Fruit fly (Drosophila melanogaster) whole organism, embryonic: ENCODE data around the gene Tm1.

Experiments used
- Aef1 ChIP-seq: fragments of 200-800 bp; sonication (Bioruptor generic); IDR thresholded peaks from 3 replicates; pipeline ENCODE4 v1.3.6; 2022; ENCODE audit warnings: missing biosample characterization, missing genetic modification characterization
- Bteb2 ChIP-seq: fragments of 200-800 bp; sonication (Bioruptor generic); optimal IDR thresholded peaks from 2 replicates; lab custom pipeline; 2016; ENCODE audit warnings: missing biosample characterization, missing genetic modification characterization
- CG10274 ChIP-seq: fragments of 200-800 bp; sonication (Bioruptor generic); optimal IDR thresholded peaks from 3 replicates; lab custom pipeline; 2017; ENCODE audit warnings: missing biosample characterization, mild to moderate bottlenecking, missing genetic modification characterization
- CG10321 ChIP-seq: fragments of 200-800 bp; sonication (Bioruptor generic); IDR thresholded peaks from 2 replicates; pipeline ENCODE4 v1.3.6; 2022; ENCODE audit warnings: missing biosample characterization, missing genetic modification characterization
- CG12071 ChIP-seq: fragments of 200-800 bp; sonication (Bioruptor generic); optimal IDR thresholded peaks from 3 replicates; lab custom pipeline; 2018; ENCODE audit warnings: missing biosample characterization, mild to moderate bottlenecking, missing genetic modification characterization
- CG12104 ChIP-seq: fragments of 200-800 bp; sonication (Bioruptor generic); optimal IDR thresholded peaks from 3 replicates; lab custom pipeline; 2016; ENCODE audit warnings: missing biosample characterization, missing genetic modification characterization
- CG12236 ChIP-seq: fragments of 200-800 bp; sonication (Bioruptor generic); optimal IDR thresholded peaks from 2 replicates; lab custom pipeline; 2016; ENCODE audit warnings: missing biosample characterization, missing genetic modification characterization
- CG12744 ChIP-seq: fragments of 200-800 bp; sonication (Bioruptor generic); optimal IDR thresholded peaks from 2 replicates; lab custom pipeline; 2016; ENCODE audit warnings: missing biosample characterization, missing genetic modification characterization
- CG13296 ChIP-seq: fragments of 200-800 bp; sonication (Bioruptor generic); optimal IDR thresholded peaks from 3 replicates; lab custom pipeline; 2018; ENCODE audit warnings: missing biosample characterization, mild to moderate bottlenecking, missing genetic modification characterization
- CG15073 ChIP-seq: fragments of 200-800 bp; sonication (Bioruptor generic); optimal IDR thresholded peaks from 2 replicates; lab custom pipeline; 2016; ENCODE audit warnings: missing biosample characterization, missing genetic modification characterization
- CG15514 ChIP-seq: fragments of 200-800 bp; sonication (Bioruptor generic); optimal IDR thresholded peaks from 3 replicates; lab custom pipeline; 2017; ENCODE audit warnings: missing biosample characterization, missing genetic modification characterization, mild to moderate bottlenecking, moderate library complexity, missing genetic modification reagents
- CG18011 ChIP-seq: fragments of 200-800 bp; sonication (Bioruptor generic); optimal IDR thresholded peaks from 2 replicates; lab custom pipeline; 2017; ENCODE audit warnings: missing biosample characterization, missing genetic modification characterization, mild to moderate bottlenecking, moderate library complexity, missing genotype
- CG4730 ChIP-seq: fragments of 200-800 bp; sonication (Bioruptor generic); IDR thresholded peaks from 2 replicates; pipeline ENCODE4 v1.3.6; 2022; ENCODE audit warnings: missing biosample characterization, missing genetic modification characterization
- CG7928 ChIP-seq: fragments of 200-800 bp; sonication (Bioruptor generic); optimal IDR thresholded peaks from 2 replicates; lab custom pipeline; 2017; ENCODE audit warnings: missing biosample characterization, mild to moderate bottlenecking, missing genetic modification characterization
- CG7963 ChIP-seq: fragments of 200-800 bp; sonication (Bioruptor generic); IDR thresholded peaks from 3 replicates; pipeline ENCODE4 v1.3.6; 2022; ENCODE audit warnings: missing biosample characterization, missing genetic modification characterization; ENCODE audit not compliant: partially characterized antibody
- CG9876 ChIP-seq: fragments of 200-800 bp; sonication (Bioruptor generic); optimal IDR thresholded peaks from 2 replicates; lab custom pipeline; 2016; ENCODE audit warnings: missing biosample characterization, missing genetic modification characterization
- CHES-1-like ChIP-seq: fragments of 200-800 bp; sonication (Bioruptor generic); optimal IDR thresholded peaks from 2 replicates; lab custom pipeline; 2016; ENCODE audit warnings: missing biosample characterization, missing genetic modification characterization
- Chrac-16 ChIP-seq: fragments of 200-800 bp; sonication (Bioruptor generic); optimal IDR thresholded peaks from 3 replicates; lab custom pipeline; 2016; ENCODE audit warnings: missing biosample characterization, missing genetic modification characterization
- Eip74EF ChIP-seq, 2 experiments: fragments of 200-800 bp in 1 of 2; fragments of >200 bp in 1 of 2; sonication (Bioruptor generic) in 1 of 2; optimal IDR thresholded peaks; 2 replicates each; lab custom pipeline; 2017 to 2019; ENCODE audit warnings: missing biosample characterization in 2 of 2, missing genetic modification characterization in 2 of 2, mild to moderate bottlenecking in 1 of 2, moderate library complexity in 1 of 2
- Fer1 ChIP-seq: fragments of 200-800 bp; sonication (Bioruptor generic); optimal IDR thresholded peaks from 2 replicates; lab custom pipeline; 2017; ENCODE audit warnings: missing biosample characterization, mild to moderate bottlenecking, missing genetic modification characterization
- Kr ChIP-seq: fragments of 200-800 bp; sonication (Bioruptor generic); optimal IDR thresholded peaks from 2 replicates; lab custom pipeline; 2017; ENCODE audit warnings: missing biosample characterization, mild to moderate bottlenecking, missing genetic modification characterization
- Lpt ChIP-seq: fragments of >200 bp; optimal IDR thresholded peaks from 2 replicates; lab custom pipeline; 2018; ENCODE audit warnings: missing biosample characterization, missing genetic modification characterization
- MTF-1 ChIP-seq: fragments of 200-800 bp; sonication (Bioruptor generic); optimal IDR thresholded peaks from 2 replicates; lab custom pipeline; 2018; ENCODE audit warnings: missing biosample characterization, mild to moderate bottlenecking, missing genetic modification characterization, borderline replicate concordance
- NC2α ChIP-seq: fragments of 200-800 bp; sonication (Bioruptor generic); optimal IDR thresholded peaks from 2 replicates; lab custom pipeline; 2016; ENCODE audit warnings: missing biosample characterization, missing genetic modification characterization
- Stat92E ChIP-seq, 3 experiments: fragments of >200 bp in 2 of 3; fragments of 200-800 bp in 1 of 3; sonication (Bioruptor generic) in 1 of 3; optimal IDR thresholded peaks; 2 replicates each; lab custom pipeline; 2017 to 2019; ENCODE audit warnings: missing biosample characterization in 3 of 3, missing genetic modification characterization in 3 of 3, mild to moderate bottlenecking in 1 of 3, moderate library complexity in 1 of 3
- Trl ChIP-seq, 3 experiments: fragments of >200 bp in 2 of 3; fragments of 200-800 bp in 1 of 3; sonication (Bioruptor generic) in 1 of 3; optimal IDR thresholded peaks; 2 replicates in 1 of 3; 3 replicates in 2 of 3; lab custom pipeline; 2016 to 2017; ENCODE audit warnings: missing biosample characterization in 1 of 3, missing genetic modification characterization in 1 of 3
- ab ChIP-seq: fragments of 200-800 bp; sonication (Bioruptor generic); optimal IDR thresholded peaks from 2 replicates; lab custom pipeline; 2016; ENCODE audit warnings: missing biosample characterization, missing genetic modification characterization
- bsh ChIP-seq, 2 experiments: fragments of 200-800 bp; sonication (Bioruptor generic); optimal IDR thresholded peaks; 2 replicates each; lab custom pipeline; 2017 to 2018; ENCODE audit warnings: mild to moderate bottlenecking in 2 of 2, missing biosample characterization in 2 of 2, missing genetic modification characterization in 2 of 2, moderate library complexity in 1 of 2
- cad ChIP-seq: fragments of >200 bp; optimal IDR thresholded peaks from 2 replicates; lab custom pipeline; 2017; ENCODE audit warnings: missing biosample characterization, missing genetic modification characterization
- caup ChIP-seq: fragments of 200-800 bp; sonication (Bioruptor generic); optimal IDR thresholded peaks from 3 replicates; lab custom pipeline; 2017; ENCODE audit warnings: missing biosample characterization, mild to moderate bottlenecking, missing genetic modification characterization, moderate library complexity; ENCODE audit not compliant: severe bottlenecking
- danr ChIP-seq: fragments of 200-800 bp; sonication (Bioruptor generic); IDR thresholded peaks from 2 replicates; pipeline ENCODE4 v1.3.6; 2022; ENCODE audit warnings: missing biosample characterization, missing genetic modification characterization
- dmrt99B ChIP-seq: fragments of 200-800 bp; sonication (Bioruptor generic); optimal IDR thresholded peaks from 2 replicates; lab custom pipeline; 2018; ENCODE audit warnings: missing biosample characterization, mild to moderate bottlenecking, missing genetic modification characterization, moderate library complexity
- exex ChIP-seq: fragments of 200-800 bp; sonication (Bioruptor generic); optimal IDR thresholded peaks from 4 replicates; lab custom pipeline; 2018; ENCODE audit warnings: missing biosample characterization, mild to moderate bottlenecking, missing genetic modification characterization, moderate library complexity
- eyg ChIP-seq: fragments of 200-800 bp; sonication (Bioruptor generic); optimal IDR thresholded peaks from 3 replicates; lab custom pipeline; 2016; ENCODE audit warnings: missing biosample characterization, missing genetic modification characterization
- gsb ChIP-seq: fragments of 200-800 bp; sonication (Bioruptor generic); IDR thresholded peaks from 2 replicates; pipeline ENCODE4 v1.3.6; 2022; ENCODE audit warnings: missing biosample characterization, missing genetic modification characterization
- knrl ChIP-seq: fragments of 200-800 bp; sonication (Bioruptor generic); IDR thresholded peaks from 3 replicates; pipeline ENCODE4 v1.3.6; 2022; ENCODE audit warnings: missing biosample characterization, missing genetic modification characterization; ENCODE audit not compliant: partially characterized antibody
- luna ChIP-seq: fragments of 200-800 bp; sonication (Bioruptor generic); optimal IDR thresholded peaks from 2 replicates; lab custom pipeline; 2016; ENCODE audit warnings: missing biosample characterization, missing genetic modification characterization
- nmo ChIP-seq: fragments of 200-800 bp; sonication (Bioruptor generic); optimal IDR thresholded peaks from 2 replicates; lab custom pipeline; 2018; ENCODE audit warnings: missing biosample characterization, mild to moderate bottlenecking, missing genetic modification characterization, moderate library complexity
- pho ChIP-seq: fragments of 200-800 bp; sonication (Bioruptor generic); optimal IDR thresholded peaks from 2 replicates; lab custom pipeline; 2016; ENCODE audit warnings: missing biosample characterization, missing genetic modification characterization
- prd ChIP-seq, 3 experiments: fragments of >200 bp in 2 of 3; fragments of 200-800 bp in 1 of 3; sonication (Bioruptor generic) in 1 of 3; optimal IDR thresholded peaks in 2 of 3; IDR thresholded peaks in 1 of 3; 2 replicates in 2 of 3; 3 replicates in 1 of 3; pipeline versions ENCODE4 v1.3.6 to Lab custom; 2017 to 2022; ENCODE audit warnings: missing biosample characterization in 1 of 3, missing genetic modification characterization in 1 of 3
- pros ChIP-seq: fragments of 200-800 bp; sonication (Bioruptor generic); optimal IDR thresholded peaks from 3 replicates; lab custom pipeline; 2019; ENCODE audit warnings: missing biosample characterization, mild to moderate bottlenecking, missing genetic modification characterization, moderate library complexity
- sc ChIP-seq, 3 experiments: fragments of >200 bp in 2 of 3; fragments of 200-800 bp in 1 of 3; sonication (Bioruptor generic) in 1 of 3; optimal IDR thresholded peaks; 2 replicates in 2 of 3; 3 replicates in 1 of 3; lab custom pipeline; 2017; ENCODE audit warnings: mild to moderate bottlenecking in 1 of 3, missing biosample characterization in 1 of 3, missing genetic modification characterization in 1 of 3, missing genetic modification reagents in 1 of 3
- so ChIP-seq: fragments of 200-800 bp; sonication (Bioruptor generic); IDR thresholded peaks from 3 replicates; pipeline ENCODE4 v1.3.6; 2022; ENCODE audit warnings: missing biosample characterization, missing genetic modification characterization
- ttk ChIP-seq: fragments of 200-800 bp; sonication (Bioruptor generic); IDR thresholded peaks from 2 replicates; pipeline ENCODE4 v2.1.2; 2022; ENCODE audit warnings: missing biosample characterization, missing genetic modification characterization
- tup ChIP-seq: fragments of 200-800 bp; sonication (Bioruptor generic); optimal IDR thresholded peaks from 2 replicates; lab custom pipeline; 2016; ENCODE audit warnings: missing biosample characterization, mild to moderate bottlenecking, missing genetic modification characterization, moderate library complexity
- unc-4 ChIP-seq: fragments of 200-800 bp; sonication (Bioruptor generic); IDR thresholded peaks from 2 replicates; pipeline ENCODE4 v1.3.6; 2022; ENCODE audit warnings: missing biosample characterization, missing genetic modification characterization; ENCODE audit not compliant: partially characterized antibody
- zen ChIP-seq: fragments of 200-800 bp; sonication (Bioruptor generic); optimal IDR thresholded peaks from 3 replicates; lab custom pipeline; 2018; ENCODE audit warnings: missing biosample characterization, mild to moderate bottlenecking, missing genetic modification characterization, moderate library complexity
- zfh1 ChIP-seq: fragments of 200-800 bp; sonication (Bioruptor generic); IDR thresholded peaks from 3 replicates; pipeline ENCODE4 v1.3.6; 2022; ENCODE audit warnings: missing biosample characterization, missing genetic modification characterization
- zfh2 ChIP-seq: fragments of 200-800 bp; sonication (Bioruptor generic); optimal IDR thresholded peaks from 2 replicates; lab custom pipeline; 2016; ENCODE audit warnings: missing biosample characterization, missing genetic modification characterization

Gene Tm1

dm6 chr3R:15347822-15348221, 69.8 kb downstream of the Tm1 start, which contains the start of the genes CG42726 and CG42727 (continued):
- peak; percentile 36 for TF ChIP-seq nmo (GFP tag; lab: Kevin White, UChicago)
- TF ChIP-seq Bteb2 (GFP tag; lab: Kevin White, UChicago), result peak; percentile 27
- TF ChIP-seq MTF-1, result no peak
- no peak for TF ChIP-seq pros (GFP tag; lab: Kevin White, UChicago)
- TF ChIP-seq CG4730 (GFP tag; lab: Robert Waterston, UW), result 0 out of 2 replicates have a peak, but pooled peaks have one; percentile 19
- no peak for TF ChIP-seq CG10321 (GFP tag; lab: Robert Waterston, UW)
- no peak for TF ChIP-seq danr
- no peak for TF ChIP-seq CG18011
- no peak for TF ChIP-seq Aef1
- TF ChIP-seq zfh1 (GFP tag; lab: Robert Waterston, UW), result no peak
- no peak for TF ChIP-seq CG15514 (GFP tag; lab: Kevin White, UChicago)
- TF ChIP-seq CG15073 (GFP tag; lab: Kevin White, UChicago), result no peak
- TF ChIP-seq sc (optimal IDR thresholded peaks at IDR 0.05; lab: Kevin White, UChicago), result no peak
- TF ChIP-seq sc (GFP tag; optimal IDR thresholded peaks at IDR 0.05; lab: Kevin White, UChicago), result no peak
- TF ChIP-seq prd (optimal IDR thresholded peaks at IDR 0.05; lab: Kevin White, UChicago), result no peak
- peak; percentile 34; the same call in 1 of the 3 replicates for TF ChIP-seq prd (GFP tag; IDR thresholded peaks at IDR 0.05; lab: Robert Waterston, UW)
- TF ChIP-seq Kr, result no peak
- TF ChIP-seq zfh2, result peak; percentile 26
- TF ChIP-seq bsh (GFP tag; optimal IDR thresholded peaks at IDR 0.05; lab: Kevin White, UChicago), result peak in 1 of 2 experiments; percentile 32
- no peak for TF ChIP-seq luna (GFP tag; lab: Kevin White, UChicago)
- no peak for TF ChIP-seq CG12104 (GFP tag; lab: Kevin White, UChicago)
- no peak for TF ChIP-seq zen (tag; lab: Kevin White, UChicago)
- TF ChIP-seq knrl (GFP tag; lab: Robert Waterston, UW), result no peak
- TF ChIP-seq ttk (GFP tag; lab: Robert Waterston, UW), result no peak
- no peak for TF ChIP-seq exex (tag; lab: Kevin White, UChicago)
- no peak for TF ChIP-seq so (GFP tag; lab: Robert Waterston, UW)
- no peak for TF ChIP-seq tup
- TF ChIP-seq Eip74EF (GFP tag; optimal IDR thresholded peaks at IDR 0.05; lab: Kevin White, UChicago), result no peak
- no peak for TF ChIP-seq NC2α (GFP tag; lab: Kevin White, UChicago)
- no peak for TF ChIP-seq Stat92E (GFP tag; optimal IDR thresholded peaks at IDR 0.05; lab: Kevin White, UChicago)
- no peak for TF ChIP-seq CHES-1-like
- no peak for TF ChIP-seq gsb (GFP tag; lab: Robert Waterston, UW)
- no peak for TF ChIP-seq unc-4 (GFP tag; lab: Robert Waterston, UW)
- TF ChIP-seq Trl (optimal IDR thresholded peaks at IDR 0.05; lab: Kevin White, UChicago), result no peak
- no peak for TF ChIP-seq Trl (GFP tag; optimal IDR thresholded peaks at IDR 0.05; lab: Kevin White, UChicago)
- peak; percentile 25 for TF ChIP-seq Chrac-16 (GFP tag; lab: Kevin White, UChicago)
- TF ChIP-seq CG13296 (GFP tag; lab: Kevin White, UChicago), result no peak
- peak; percentile 50 for TF ChIP-seq Fer1
- TF ChIP-seq ab, result no peak
- no peak for TF ChIP-seq dmrt99B (tag; lab: Kevin White, UChicago)
- TF ChIP-seq CG12071 (GFP tag; lab: Kevin White, UChicago), result no peak
- TF ChIP-seq cad (GFP tag; lab: Kevin White, UChicago), result no peak
- TF ChIP-seq CG10274 (GFP tag; lab: Kevin White, UChicago), result no peak
- no peak for TF ChIP-seq pho (GFP tag; lab: Kevin White, UChicago)
- no peak for TF ChIP-seq Lpt (GFP tag; lab: Kevin White, UChicago)
- 0 out of 3 replicates have a peak, but pooled peaks have one; percentile 16 for TF ChIP-seq CG7963 (GFP tag; lab: Robert Waterston, UW)
- TF ChIP-seq CG9876, result no peak
- TF ChIP-seq CG12236 (GFP tag; lab: Kevin White, UChicago), result no peak
- TF ChIP-seq caup, result peak; percentile 30
- no peak for TF ChIP-seq CG12744
- no peak for TF ChIP-seq CG7928 (GFP tag; lab: Kevin White, UChicago)
- TF ChIP-seq eyg (GFP tag; lab: Kevin White, UChicago), result no peak
